Fruit fly (Drosophila melanogaster) whole organism: ENCODE data around the gene CG9500.

ENCODE experiments used
- CG8478 ChIP-seq: fragments of >200 bp; optimal IDR thresholded peaks from 2 replicates; lab custom pipeline; 2018; ENCODE audit warnings: inconsistent platforms
- Dll ChIP-seq: fragments of >200 bp; optimal IDR thresholded peaks from 2 replicates; lab custom pipeline; 2017
- EcR ChIP-seq, 2 experiments: fragments of >200 bp; optimal IDR thresholded peaks; 2 replicates each; lab custom pipeline; 2017; ENCODE audit warnings: missing biosample characterization in 2 of 2, missing genetic modification characterization in 2 of 2, missing genetic modification reagents in 2 of 2
- pan ChIP-seq: fragments of >200 bp; optimal IDR thresholded peaks from 2 replicates; lab custom pipeline; 2017
- psq ChIP-seq: fragments of >200 bp; optimal IDR thresholded peaks from 2 replicates; lab custom pipeline; 2017
- usp ChIP-seq: fragments of >200 bp; optimal IDR thresholded peaks from 2 replicates; lab custom pipeline; 2017; ENCODE audit warnings: missing biosample characterization, missing genetic modification characterization, mixed read lengths

- TF ChIP-seq psq (lab: Kevin White, UChicago), result no peak
- TF ChIP-seq CG8478, result peak; percentile 56
- TF ChIP-seq Dll (lab: Kevin White, UChicago), result peak; percentile 44
- no peak for TF ChIP-seq usp (GFP tag; lab: Kevin White, UChicago)
- TF ChIP-seq pan (lab: Kevin White, UChicago), result no peak
- TF ChIP-seq EcR (GFP tag; optimal IDR thresholded peaks at IDR 0.05; lab: Kevin White, UChicago), result no peak
Observed at dm6 chr2L:6324386-6324744, 33.8 kb downstream of the CG9500 start.
